Fruit fly (Drosophila melanogaster) whole organism, wandering third instar larva: ENCODE data around the gene CG4053.

Source experiments
- Abd-B ChIP-seq: fragments of >200 bp; optimal IDR thresholded peaks from 2 replicates; lab custom pipeline; 2017; ENCODE audit warnings: missing biosample characterization, missing genetic modification characterization
- CG9705 ChIP-seq: fragments of 200-800 bp; sonication (Bioruptor generic); optimal IDR thresholded peaks from 2 replicates; lab custom pipeline; 2018; ENCODE audit warnings: missing biosample characterization, mild to moderate bottlenecking, missing genetic modification characterization
- CrebA ChIP-seq: fragments of 200-800 bp; sonication (Bioruptor generic); optimal IDR thresholded peaks from 2 replicates; lab custom pipeline; 2016; ENCODE audit warnings: missing biosample characterization, mild to moderate bottlenecking, missing genetic modification characterization, borderline replicate concordance
- Dfd ChIP-seq: fragments of >200 bp; optimal IDR thresholded peaks from 2 replicates; lab custom pipeline; 2017; ENCODE audit warnings: missing biosample characterization, missing genetic modification characterization
- HLH106 ChIP-seq: fragments of 200-800 bp; optimal IDR thresholded peaks from 3 replicates; lab custom pipeline; 2019; ENCODE audit warnings: missing biosample characterization, mild to moderate bottlenecking, missing genetic modification characterization, moderate library complexity
- Hnf4 ChIP-seq: fragments of 200-800 bp; sonication (Bioruptor generic); optimal IDR thresholded peaks from 2 replicates; lab custom pipeline; 2016; ENCODE audit warnings: missing biosample characterization, mild to moderate bottlenecking, missing genetic modification characterization
- Hr83 ChIP-seq: fragments of 200-300 bp; sonication (Bioruptor generic); optimal IDR thresholded peaks from 2 replicates; lab custom pipeline; 2016; ENCODE audit warnings: missing biosample characterization, mild to moderate bottlenecking, missing genetic modification characterization, moderate library complexity; ENCODE audit not compliant: poor library complexity, severe bottlenecking
- Jra ChIP-seq: sonication (Bioruptor generic); optimal IDR thresholded peaks from 2 replicates; lab custom pipeline; 2016; ENCODE audit warnings: missing biosample characterization, missing genetic modification characterization
- Myc ChIP-seq: fragments of >200 bp; optimal IDR thresholded peaks from 2 replicates; lab custom pipeline; 2017
- N ChIP-seq: fragments of >200 bp; optimal IDR thresholded peaks from 2 replicates; lab custom pipeline; 2018; ENCODE audit warnings: missing biosample characterization, missing external identifiers, missing genetic modification characterization
- OdsH ChIP-seq: fragments of 200-800 bp; sonication (Bioruptor generic); optimal IDR thresholded peaks from 2 replicates; lab custom pipeline; 2016; ENCODE audit warnings: missing biosample characterization, mild to moderate bottlenecking, missing genetic modification characterization
- Rel ChIP-seq, 2 experiments: fragments of 200-800 bp; sonication (Bioruptor generic) in 1 of 2; optimal IDR thresholded peaks; 2 replicates in 1 of 2; 3 replicates in 1 of 2; lab custom pipeline; 2016 to 2019; ENCODE audit warnings: mild to moderate bottlenecking in 2 of 2, missing biosample characterization in 2 of 2, missing genetic modification characterization in 2 of 2, moderate library complexity in 1 of 2
- Sp1 ChIP-seq: fragments of 200-800 bp; sonication (Bioruptor generic); optimal IDR thresholded peaks from 3 replicates; lab custom pipeline; 2019; ENCODE audit warnings: missing biosample characterization, mild to moderate bottlenecking, missing genetic modification characterization, moderate library complexity
- Vsx2 ChIP-seq: fragments of 200-300, 225-300 bp; sonication (Bioruptor generic); optimal IDR thresholded peaks from 2 replicates; lab custom pipeline; 2018; ENCODE audit warnings: missing biosample characterization, missing genetic modification characterization; ENCODE audit not compliant: partially characterized antibody
- br ChIP-seq: fragments of 200-800 bp; sonication (Bioruptor generic); optimal IDR thresholded peaks from 2 replicates; lab custom pipeline; 2016; ENCODE audit warnings: missing biosample characterization, missing genetic modification characterization
- brk ChIP-seq: fragments of 200-800 bp; sonication (Bioruptor generic); optimal IDR thresholded peaks from 2 replicates; lab custom pipeline; 2016; ENCODE audit warnings: missing biosample characterization, mild to moderate bottlenecking, missing genetic modification characterization
- dl ChIP-seq, 2 experiments: fragments of 175-275, 200-275 bp in 1 of 2; fragments of 200-275 bp in 1 of 2; sonication (Bioruptor generic); optimal IDR thresholded peaks; lab custom pipeline; 2018; ENCODE audit warnings: mild to moderate bottlenecking in 2 of 2, missing biosample characterization in 2 of 2, missing genetic modification characterization in 2 of 2, moderate library complexity in 2 of 2; ENCODE audit not compliant: partially characterized antibody in 2 of 2, insufficient read depth in 1 of 2
- dsf ChIP-seq: sonication (Bioruptor generic); optimal IDR thresholded peaks from 2 replicates; lab custom pipeline; 2016; ENCODE audit warnings: missing biosample characterization, missing genetic modification characterization, borderline replicate concordance
- ey ChIP-seq: fragments of 200-800 bp; sonication (Bioruptor generic); optimal IDR thresholded peaks from 2 replicates; lab custom pipeline; 2016; ENCODE audit warnings: missing biosample characterization, missing genetic modification characterization
- foxo ChIP-seq, 2 experiments: fragments of 200-800 bp; sonication (Bioruptor generic); optimal IDR thresholded peaks; 2 replicates in 1 of 2; 3 replicates in 1 of 2; lab custom pipeline; 2016 to 2017; ENCODE audit warnings: missing biosample characterization in 2 of 2, missing genetic modification characterization in 2 of 2
- fru ChIP-seq: fragments of 200-800 bp; sonication (Bioruptor generic); optimal IDR thresholded peaks from 3 replicates; lab custom pipeline; 2016; ENCODE audit warnings: missing biosample characterization, mild to moderate bottlenecking, missing genetic modification characterization
- h ChIP-seq: fragments of 200-800 bp; sonication (Bioruptor generic); optimal IDR thresholded peaks from 3 replicates; lab custom pipeline; 2016; ENCODE audit warnings: missing biosample characterization, mild to moderate bottlenecking, missing genetic modification characterization
- jim ChIP-seq: fragments of 175-275, 200-325 bp; sonication (Bioruptor generic); optimal IDR thresholded peaks from 2 replicates; lab custom pipeline; 2016; ENCODE audit warnings: missing biosample characterization, mild to moderate bottlenecking, missing genetic modification characterization
- pan ChIP-seq: fragments of >200 bp; optimal IDR thresholded peaks from 2 replicates; lab custom pipeline; 2017
- psq ChIP-seq: fragments of 200-800 bp; sonication (Bioruptor generic); optimal IDR thresholded peaks from 3 replicates; lab custom pipeline; 2017; ENCODE audit warnings: missing biosample characterization, mild to moderate bottlenecking, missing genetic modification characterization, moderate library complexity
- rgr ChIP-seq: fragments of 200-800 bp; sonication (Bioruptor generic); optimal IDR thresholded peaks from 3 replicates; lab custom pipeline; 2016; ENCODE audit warnings: missing biosample characterization, mild to moderate bottlenecking, missing genetic modification characterization
- sv ChIP-seq: fragments of 200-800 bp; sonication (Bioruptor generic); optimal IDR thresholded peaks from 3 replicates; lab custom pipeline; 2016; ENCODE audit warnings: missing biosample characterization, missing genetic modification characterization
- tai ChIP-seq: sonication (Bioruptor generic); optimal IDR thresholded peaks from 2 replicates; lab custom pipeline; 2016; ENCODE audit warnings: missing biosample characterization, missing genetic modification characterization
- usp ChIP-seq: fragments of >200 bp; optimal IDR thresholded peaks from 2 replicates; lab custom pipeline; 2017; ENCODE audit warnings: missing biosample characterization, missing genetic modification characterization
- woc ChIP-seq: sonication (Bioruptor generic); optimal IDR thresholded peaks from 2 replicates; lab custom pipeline; 2016; ENCODE audit warnings: missing biosample characterization, mild to moderate bottlenecking, missing genetic modification characterization

Gene CG4053

dm6 chr3R:17132098-17132712, at the start of gene CG4053, which contains the start of gene CG31266:
Gene CG4053 (minus strand): TSS chr3R:17132198.
Gene CG31266 (plus strand): TSS chr3R:17132662.
- TF ChIP-seq OdsH (GFP tag; lab: Kevin White, UChicago) (no peak), psq (GFP tag; lab: Kevin White, UChicago) (no peak), HLH106 (tag; lab: Kevin White, UChicago) (no peak), foxo (GFP tag; optimal IDR thresholded peaks at IDR 0.05; lab: Kevin White, UChicago) (no peak), CrebA (GFP tag; lab: Kevin White, UChicago) (peak; percentile 2)

- TF ChIP-seq foxo (GFP tag; optimal IDR thresholded peaks at IDR 0.05; lab: Kevin White, UChicago) (no peak), Sp1 (GFP tag; lab: Kevin White, UChicago) (no peak), Rel (GFP tag; optimal IDR thresholded peaks at IDR 0.05; lab: Kevin White, UChicago) (no peak), Rel (tag; optimal IDR thresholded peaks at IDR 0.05; lab: Kevin White, UChicago) (no peak), Abd-B (GFP tag; lab: Kevin White, UChicago) (no peak), dl (GFP tag; optimal IDR thresholded peaks at IDR 0.05; lab: Kevin White, UChicago; ENCODE audit: insufficient read depth in 1 of 2, partially characterized antibody in 2 of 2) (no peak), ey (GFP tag; lab: Kevin White, UChicago) (no peak), Dfd (GFP tag; lab: Kevin White, UChicago) (no peak), sv (GFP tag; lab: Kevin White, UChicago) (no peak), usp (GFP tag; lab: Kevin White, UChicago) (no peak)
- TF ChIP-seq, all 38 proteins: peak for 0
These were observed 46.1 kb upstream of the CG4053 start for dm6 chr3R:17178140-17178539.

DNA sequence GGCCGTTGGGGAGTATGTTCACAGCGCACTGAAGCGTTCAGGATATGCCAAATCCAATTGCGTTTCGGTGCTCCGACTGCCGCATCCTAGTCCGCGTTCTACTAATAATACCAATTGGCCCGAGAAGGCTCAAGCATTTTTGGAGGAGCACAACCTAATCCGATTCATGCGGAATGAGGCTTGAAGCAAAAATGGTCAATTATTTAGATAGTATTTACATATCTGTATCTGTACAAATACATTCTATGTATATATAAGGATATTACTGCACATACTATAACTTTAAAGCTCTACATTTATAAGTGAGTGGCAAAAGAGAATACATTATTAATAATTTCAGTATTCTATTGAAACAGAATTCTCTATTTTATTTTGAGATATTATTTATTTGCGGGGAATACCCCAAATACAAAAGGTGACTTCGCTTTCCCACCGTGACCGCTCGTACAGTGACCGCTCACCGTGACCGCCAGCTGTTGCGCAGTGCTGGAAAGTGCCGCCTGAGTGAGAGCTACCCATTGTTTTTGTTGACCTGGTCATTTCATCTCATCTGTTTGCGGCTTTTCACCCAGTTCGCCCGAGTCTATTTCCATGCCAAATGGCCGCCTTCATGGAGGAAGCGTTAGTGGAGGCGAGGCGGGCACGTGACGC, 19.5 kb upstream of the CG4053 start, which contains the start of gene CG5292:
Gene CG5292, plus strand, starts transcription at position 486 of the 651 bp plus-strand sequence.
- TF ChIP-seq Sp1 (GFP tag; lab: Kevin White, UChicago) (peak; percentile 61), CG9705 (GFP tag; lab: Kevin White, UChicago) (no peak), h (peak; percentile 72), dl (GFP tag; optimal IDR thresholded peaks at IDR 0.05; lab: Kevin White, UChicago; ENCODE audit: insufficient read depth in 1 of 2, partially characterized antibody in 2 of 2) (no peak), pan (lab: Kevin White, UChicago) (no peak), Myc (lab: Kevin White, UChicago) (peak; percentile 34), foxo (GFP tag; optimal IDR thresholded peaks at IDR 0.05; lab: Kevin White, UChicago) (peak in 1 of 2 experiments; percentile 72), Rel (GFP tag; optimal IDR thresholded peaks at IDR 0.05; lab: Kevin White, UChicago) (no peak), Rel (tag; optimal IDR thresholded peaks at IDR 0.05; lab: Kevin White, UChicago) (peak; percentile 96), br (GFP tag; lab: Kevin White, UChicago) (peak; percentile 55), sv (GFP tag; lab: Kevin White, UChicago) (peak; percentile 67), Vsx2 (GFP tag; lab: Kevin White, UChicago) (no peak), brk (GFP tag; lab: Kevin White, UChicago) (no peak), jim (GFP tag; lab: Kevin White, UChicago) (no peak), HLH106 (tag; lab: Kevin White, UChicago) (peak; percentile 57), N (GFP tag; lab: Kevin White, UChicago) (no peak), woc (GFP tag; lab: Kevin White, UChicago) (peak; percentile 50), Dfd (GFP tag; lab: Kevin White, UChicago) (no peak), tai (GFP tag; lab: Kevin White, UChicago) (no peak), psq (GFP tag; lab: Kevin White, UChicago) (peak; percentile 34), fru (peak; percentile 56), OdsH (GFP tag; lab: Kevin White, UChicago) (peak; percentile 54), ey (GFP tag; lab: Kevin White, UChicago) (peak; percentile 53), Jra (peak; percentile 26), Hr83 (GFP tag; lab: Kevin White, UChicago) (peak; percentile 76), rgr (GFP tag; lab: Kevin White, UChicago) (peak; percentile 79)

dm6 chr3R:17150287-17150686, 18.3 kb upstream of the CG4053 start, which contains the start of gene Smug:
Gene Smug (plus strand): TSS chr3R:17150587.
- TF ChIP-seq N (GFP tag; lab: Kevin White, UChicago) (no peak), usp (GFP tag; lab: Kevin White, UChicago) (no peak), Hnf4 (no peak), OdsH (GFP tag; lab: Kevin White, UChicago) (no peak), dsf (GFP tag; lab: Kevin White, UChicago) (no peak), Rel (GFP tag; optimal IDR thresholded peaks at IDR 0.05; lab: Kevin White, UChicago) (no peak), Rel (tag; optimal IDR thresholded peaks at IDR 0.05; lab: Kevin White, UChicago) (no peak)
